Fruit fly (Drosophila melanogaster) whole organism: Measurements from ENCODE around the gene CHKov2.

Experiments
- CG8478 ChIP-seq: fragments of >200 bp; optimal IDR thresholded peaks from 2 replicates; lab custom pipeline; 2018; ENCODE audit warnings: inconsistent platforms
- Dll ChIP-seq: fragments of >200 bp; optimal IDR thresholded peaks from 2 replicates; lab custom pipeline; 2017
- EcR ChIP-seq, 2 experiments: fragments of >200 bp; optimal IDR thresholded peaks; 2 replicates each; lab custom pipeline; 2017; ENCODE audit warnings: missing biosample characterization in 2 of 2, missing genetic modification characterization in 2 of 2, missing genetic modification reagents in 2 of 2
- pan ChIP-seq: fragments of >200 bp; optimal IDR thresholded peaks from 2 replicates; lab custom pipeline; 2017
- psq ChIP-seq: fragments of >200 bp; optimal IDR thresholded peaks from 2 replicates; lab custom pipeline; 2017
- usp ChIP-seq: fragments of >200 bp; optimal IDR thresholded peaks from 2 replicates; lab custom pipeline; 2017; ENCODE audit warnings: missing biosample characterization, missing genetic modification characterization, mixed read lengths

CHKov2 gene

DNA sequence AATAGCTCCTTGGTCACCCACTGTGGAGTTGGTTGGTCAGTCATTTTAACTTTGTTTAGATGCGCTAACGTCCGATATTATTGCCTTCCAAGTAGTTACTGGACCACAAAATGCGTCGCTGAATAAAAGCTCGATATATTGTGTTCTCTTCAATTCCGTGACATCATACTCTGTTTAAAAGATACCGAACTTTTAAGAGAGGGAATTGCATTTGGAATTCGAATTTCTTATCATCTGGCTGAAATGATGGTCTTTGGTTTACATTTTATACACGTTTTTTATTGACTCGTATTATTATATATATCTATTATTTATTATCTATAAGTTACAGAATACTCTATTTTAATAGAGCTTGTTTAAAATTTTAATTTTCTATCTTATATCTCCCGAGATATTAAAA is at the start of gene CHKov2:
Gene CHKov2, minus strand, starts transcription at position 101 of the 400 bp plus-strand sequence.
- TF ChIP-seq CG8478 (lab: Kevin White, UChicago), result no peak
- no peak for TF ChIP-seq EcR (GFP tag; optimal IDR thresholded peaks at IDR 0.05; lab: Kevin White, UChicago)
- no peak for TF ChIP-seq Dll (lab: Kevin White, UChicago)
- TF ChIP-seq pan (lab: Kevin White, UChicago), result no peak
- TF ChIP-seq usp (GFP tag; lab: Kevin White, UChicago), result no peak
- no peak for TF ChIP-seq psq (lab: Kevin White, UChicago)

DNA sequence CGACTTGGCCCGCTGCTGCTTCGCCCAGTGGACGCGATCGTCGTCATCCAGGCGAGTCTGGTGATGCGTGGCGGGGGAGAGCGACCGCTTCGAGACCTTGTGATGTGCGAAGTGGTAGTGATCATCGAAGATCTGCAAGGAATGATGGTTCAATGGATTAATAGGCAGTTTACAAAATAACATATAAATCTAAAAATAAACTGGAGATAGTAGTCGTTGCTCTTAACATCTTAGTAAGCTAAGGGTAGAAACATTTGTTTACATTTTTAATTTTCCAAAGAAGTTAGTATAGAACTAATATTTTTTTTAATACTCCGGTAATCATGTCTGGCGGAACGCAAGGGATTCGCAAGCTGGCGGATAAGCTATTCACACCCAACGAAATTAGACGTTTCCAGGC is 27.0 kb upstream of the CHKov2 start, which contains the start of gene ND-49L:
Gene ND-49L, plus strand, starts transcription at position 301 of the 400 bp plus-strand sequence.
- no peak for TF ChIP-seq pan (lab: Kevin White, UChicago)
- TF ChIP-seq usp (GFP tag; lab: Kevin White, UChicago), result no peak
- no peak for TF ChIP-seq psq (lab: Kevin White, UChicago)
- TF ChIP-seq CG8478 (lab: Kevin White, UChicago), result no peak
- TF ChIP-seq EcR (GFP tag; optimal IDR thresholded peaks at IDR 0.05; lab: Kevin White, UChicago), result no peak
- TF ChIP-seq Dll (lab: Kevin White, UChicago), result no peak

DNA sequence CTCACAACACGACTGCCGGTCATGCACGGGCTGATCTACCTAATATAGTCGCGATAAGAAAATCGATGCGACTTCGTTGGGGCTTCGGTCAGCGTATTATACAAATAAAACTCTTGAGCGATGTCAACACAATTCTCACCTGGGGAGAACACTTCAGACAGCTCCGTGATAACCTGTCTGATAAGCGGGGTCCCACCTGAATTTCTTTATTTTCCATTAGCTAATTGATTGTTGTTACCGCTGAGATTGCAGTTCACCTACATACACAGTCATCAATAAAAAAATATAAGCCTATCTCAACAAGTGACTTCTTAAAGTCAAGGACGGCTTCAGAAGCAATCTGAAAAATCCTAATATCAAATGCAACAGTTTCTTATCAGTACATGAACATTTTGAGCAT is 15.9 kb upstream of the CHKov2 start, which contains the start of gene tobi:
Gene tobi, minus strand, starts transcription at position 23 of the 400 bp plus-strand sequence.
- TF ChIP-seq EcR (GFP tag; optimal IDR thresholded peaks at IDR 0.05; lab: Kevin White, UChicago) (no peak), usp (GFP tag; lab: Kevin White, UChicago) (no peak), pan (lab: Kevin White, UChicago) (no peak), CG8478 (lab: Kevin White, UChicago) (no peak), psq (lab: Kevin White, UChicago) (no peak), Dll (lab: Kevin White, UChicago) (no peak)

DNA sequence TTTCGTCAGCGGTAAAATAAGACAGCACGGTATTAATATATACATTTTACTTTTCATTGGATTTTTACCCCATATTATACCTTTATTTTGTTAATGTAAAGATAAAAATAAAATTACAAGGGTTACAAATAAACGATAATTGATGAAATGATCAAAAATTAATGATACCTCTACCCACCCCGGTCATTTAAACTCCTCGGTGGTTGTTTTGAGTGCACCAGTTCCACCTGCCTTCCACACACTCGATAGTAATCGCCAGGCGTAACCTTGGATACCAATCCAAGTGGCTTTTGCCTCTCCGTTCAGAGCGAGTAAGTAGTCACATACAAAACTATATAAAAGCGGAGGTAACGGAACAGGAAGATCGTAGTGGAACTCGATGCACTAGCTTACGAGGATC is 8.9 kb upstream of the CHKov2 start, which contains the start of gene rha:
Gene rha, plus strand, starts transcription at position 301 of the 400 bp plus-strand sequence.
- TF ChIP-seq pan (lab: Kevin White, UChicago), result no peak
- TF ChIP-seq CG8478 (lab: Kevin White, UChicago), result no peak
- TF ChIP-seq usp (GFP tag; lab: Kevin White, UChicago), result no peak
- no peak for TF ChIP-seq EcR (GFP tag; optimal IDR thresholded peaks at IDR 0.05; lab: Kevin White, UChicago)
- TF ChIP-seq psq (lab: Kevin White, UChicago), result no peak

DNA sequence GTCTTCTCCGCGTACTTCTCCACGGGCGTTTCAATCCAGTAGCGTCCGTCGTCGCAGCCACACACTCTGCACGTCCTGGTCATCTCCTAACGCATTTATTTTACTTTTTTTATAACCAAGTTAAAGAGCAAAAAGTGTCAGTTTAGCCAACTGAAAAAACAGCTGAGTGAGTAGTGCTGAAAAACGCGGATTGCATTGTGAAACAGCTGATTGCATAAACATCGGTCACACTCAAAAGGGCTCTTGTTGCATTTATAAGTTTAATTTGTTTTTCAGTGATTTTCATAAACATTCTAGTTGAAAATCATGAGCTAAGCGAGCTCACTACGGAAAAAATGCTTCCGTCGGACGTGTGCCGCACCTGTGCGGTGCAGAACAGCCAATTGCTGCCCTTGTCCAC is 4.1 kb upstream of the CHKov2 start, which contains the start of the genes CG10669 and CG11902:
Gene CG10669, minus strand, starts transcription at position 179 of the 400 bp plus-strand sequence.
Gene CG11902, plus strand, starts transcription at position 193 of the 400 bp plus-strand sequence.
- TF ChIP-seq pan (lab: Kevin White, UChicago) (no peak), psq (lab: Kevin White, UChicago) (no peak), usp (GFP tag; lab: Kevin White, UChicago) (no peak), EcR (GFP tag; optimal IDR thresholded peaks at IDR 0.05; lab: Kevin White, UChicago) (no peak), Dll (lab: Kevin White, UChicago) (no peak), CG8478 (lab: Kevin White, UChicago) (no peak)

DNA sequence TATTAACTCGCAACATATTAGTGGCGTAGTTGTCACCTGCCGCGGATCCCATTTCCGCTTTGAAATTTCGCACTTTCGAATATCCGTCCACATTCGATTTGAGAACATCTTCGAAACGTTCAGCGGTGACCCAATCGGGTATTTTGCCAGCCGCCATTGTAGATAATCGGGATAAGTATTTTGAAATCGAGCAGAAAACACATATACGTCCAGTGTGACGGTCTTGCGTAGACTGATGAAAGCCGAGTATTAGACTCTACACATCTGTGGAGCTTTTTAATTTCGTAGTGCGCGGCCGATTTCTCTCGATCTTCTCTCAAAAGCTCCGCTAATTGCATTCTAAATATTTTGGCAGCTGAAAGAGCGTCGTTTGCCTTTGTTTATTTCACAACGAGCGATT is 1.9 kb downstream of the CHKov2 start, which contains the start of gene CHKov1:
Gene CHKov1, minus strand, starts transcription at position 238 of the 400 bp plus-strand sequence.
- TF ChIP-seq usp (GFP tag; lab: Kevin White, UChicago) (no peak), CG8478 (lab: Kevin White, UChicago) (no peak), Dll (lab: Kevin White, UChicago) (no peak), EcR (GFP tag; optimal IDR thresholded peaks at IDR 0.05; lab: Kevin White, UChicago) (no peak), pan (lab: Kevin White, UChicago) (no peak), psq (lab: Kevin White, UChicago) (no peak)

DNA sequence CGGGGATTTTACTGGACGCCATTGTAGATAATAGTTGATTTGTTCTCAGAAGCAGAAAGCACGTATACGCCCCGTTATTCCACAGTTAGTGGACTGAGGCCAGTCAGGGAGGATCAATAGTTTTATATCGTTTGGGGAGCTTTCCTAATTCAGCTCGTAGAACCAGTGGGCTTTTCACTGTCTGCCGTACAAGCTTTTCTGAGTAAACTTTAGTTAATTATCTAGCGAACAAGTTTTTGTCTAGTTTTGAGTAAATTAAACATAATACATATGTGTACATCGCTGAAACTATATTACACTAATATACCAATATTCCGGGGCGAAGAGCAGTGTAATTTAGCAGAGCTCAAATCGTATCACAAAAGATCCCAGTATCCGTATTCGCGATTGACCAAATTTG is 8.3 kb downstream of the CHKov2 start, which contains the start of gene CG10562:
Gene CG10562, minus strand, starts transcription at position 101 of the 400 bp plus-strand sequence.
- TF ChIP-seq CG8478 (lab: Kevin White, UChicago) (no peak), usp (GFP tag; lab: Kevin White, UChicago) (no peak), psq (lab: Kevin White, UChicago) (no peak), Dll (lab: Kevin White, UChicago) (no peak), EcR (GFP tag; optimal IDR thresholded peaks at IDR 0.05; lab: Kevin White, UChicago) (no peak), pan (lab: Kevin White, UChicago) (no peak)

DNA sequence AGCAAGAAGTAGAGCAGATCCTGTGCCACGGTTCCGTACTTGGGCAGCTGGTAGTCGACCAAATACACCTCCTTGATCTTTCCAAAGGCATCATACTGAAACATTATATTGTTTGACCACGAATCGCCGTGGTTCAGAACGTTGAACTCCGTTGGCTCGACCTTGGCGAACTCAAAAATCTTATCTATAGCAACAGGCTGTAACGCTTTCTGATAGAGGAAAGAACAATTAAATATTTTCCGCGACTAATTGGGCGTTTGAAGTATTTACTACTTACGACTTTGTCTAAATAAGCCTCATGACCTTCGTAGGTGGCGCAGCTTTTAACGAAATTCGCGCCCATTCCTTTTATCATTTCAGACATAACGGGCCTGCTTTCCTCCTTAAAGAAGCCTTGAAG is 9.3 kb downstream of the CHKov2 start:
- TF ChIP-seq EcR (GFP tag; optimal IDR thresholded peaks at IDR 0.05; lab: Kevin White, UChicago), result no peak
- no peak for TF ChIP-seq CG8478 (lab: Kevin White, UChicago)
- TF ChIP-seq Dll (lab: Kevin White, UChicago), result no peak
- TF ChIP-seq psq (lab: Kevin White, UChicago), result no peak

DNA sequence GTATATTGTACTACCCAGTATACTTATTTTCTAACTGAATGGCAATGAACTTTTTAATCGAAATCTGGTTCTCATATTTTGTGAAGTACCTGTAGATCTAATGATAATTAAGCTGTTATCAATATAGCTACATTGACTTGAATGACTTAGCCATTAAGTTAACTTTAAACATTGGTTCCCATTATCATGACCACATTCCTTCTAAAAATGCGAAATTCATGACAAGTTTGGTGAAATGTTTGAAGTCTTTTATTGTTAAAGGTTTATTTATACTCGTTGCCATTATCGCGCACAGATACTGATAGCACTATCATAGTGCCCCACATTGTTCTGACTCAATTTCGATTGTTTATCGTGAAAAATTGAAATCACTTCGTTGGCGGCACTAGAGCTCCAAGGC is 10.1 kb downstream of the CHKov2 start:
- TF ChIP-seq Dll (lab: Kevin White, UChicago), result no peak
- TF ChIP-seq psq (lab: Kevin White, UChicago), result no peak
- TF ChIP-seq EcR (GFP tag; optimal IDR thresholded peaks at IDR 0.05; lab: Kevin White, UChicago), result no peak
- TF ChIP-seq CG8478 (lab: Kevin White, UChicago), result no peak
- TF ChIP-seq usp (GFP tag; lab: Kevin White, UChicago), result no peak
- TF ChIP-seq pan (lab: Kevin White, UChicago), result no peak

DNA sequence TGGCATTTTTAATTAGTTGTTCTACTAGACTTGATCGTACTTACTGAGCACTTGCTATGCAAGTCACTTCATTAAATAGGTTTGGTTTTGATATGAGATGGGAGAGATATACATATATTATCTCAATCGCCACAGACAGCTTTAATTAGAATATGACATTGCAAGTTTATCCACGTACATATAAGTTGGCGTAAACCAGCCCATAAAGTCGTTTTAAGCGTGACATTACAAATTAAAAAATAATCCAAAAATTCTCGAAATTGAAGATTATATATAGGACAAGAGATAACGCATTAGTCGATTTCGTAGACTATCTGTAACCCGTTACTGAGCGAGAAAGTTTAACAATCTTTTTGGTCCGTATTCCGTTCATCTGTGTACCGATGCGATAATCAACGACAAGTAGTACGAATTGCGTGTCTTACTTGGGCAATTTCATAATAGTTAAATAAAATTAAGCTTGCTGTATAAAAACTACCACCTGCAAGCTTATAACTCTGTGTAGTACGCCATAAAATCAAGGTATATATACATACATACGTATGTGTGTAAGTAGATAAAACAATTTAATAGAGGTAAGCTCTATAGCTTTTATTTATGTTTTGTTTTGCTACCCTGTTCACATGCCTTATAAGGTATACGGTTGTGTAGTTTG is 10.8 kb downstream of the CHKov2 start, which contains the start of gene CG10560:
Gene CG10560, minus strand, starts transcription at position 51 of the 655 bp plus-strand sequence.
- TF ChIP-seq pan (lab: Kevin White, UChicago), result no peak
- TF ChIP-seq Dll (lab: Kevin White, UChicago), result no peak
- no peak for TF ChIP-seq EcR (GFP tag; optimal IDR thresholded peaks at IDR 0.05; lab: Kevin White, UChicago)
- TF ChIP-seq CG8478 (lab: Kevin White, UChicago), result no peak
- no peak for TF ChIP-seq usp (GFP tag; lab: Kevin White, UChicago)

DNA sequence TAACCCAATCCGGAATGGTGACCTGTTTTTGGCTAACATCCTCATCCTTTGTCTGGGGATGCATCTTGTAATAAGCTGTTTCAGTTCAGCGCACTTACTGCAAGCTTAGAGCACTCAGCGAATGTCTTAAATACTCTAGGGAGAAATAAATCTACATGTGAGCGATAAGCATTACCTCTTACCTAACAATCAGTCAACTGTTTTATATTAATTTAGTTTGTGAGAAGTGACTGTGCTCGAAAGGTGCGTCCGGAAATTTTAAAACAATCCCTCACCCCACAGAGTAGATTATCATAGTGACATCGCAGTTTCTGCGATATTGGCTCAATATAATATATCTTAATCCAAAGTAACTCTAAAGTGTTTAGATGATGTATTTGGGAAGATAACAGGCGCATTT is 13.0 kb downstream of the CHKov2 start, which contains the start of gene CG10553:
Gene CG10553, minus strand, starts transcription at position 101 of the 400 bp plus-strand sequence.
- TF ChIP-seq EcR (GFP tag; optimal IDR thresholded peaks at IDR 0.05; lab: Kevin White, UChicago), result no peak
- TF ChIP-seq pan (lab: Kevin White, UChicago), result no peak
- no peak for TF ChIP-seq psq (lab: Kevin White, UChicago)
- no peak for TF ChIP-seq CG8478 (lab: Kevin White, UChicago)
- TF ChIP-seq Dll (lab: Kevin White, UChicago), result no peak
- no peak for TF ChIP-seq usp (GFP tag; lab: Kevin White, UChicago)
